Worm (Caenorhabditis elegans) whole organism, mixed stage, embryonic: ENCODE data around the gene R04F11.3.

ENCODE experiments used
- M03D4.4 ChIP-seq: sonication (generic microtip); optimal IDR thresholded peaks from 2 replicates; lab custom pipeline; 2017; ENCODE audit warnings: mild to moderate bottlenecking, missing genetic modification characterization, missing compliant biosample characterization
- ceh-43 ChIP-seq: fragments of 200-800 bp; sonication (Bioruptor generic); optimal IDR thresholded peaks from 2 replicates; lab custom pipeline; 2018; ENCODE audit warnings: mild to moderate bottlenecking, missing genetic modification characterization, moderate library complexity, missing compliant biosample characterization
- elt-3 ChIP-seq: fragments of 150-350 bp; optimal IDR thresholded peaks from 2 replicates; lab custom pipeline; 2014; ENCODE audit warnings: missing biosample characterization, missing genetic modification characterization
- nhr-76 ChIP-seq: sonication (generic microtip); optimal IDR thresholded peaks from 2 replicates; lab custom pipeline; 2017; ENCODE audit warnings: missing biosample characterization, missing genetic modification characterization
- ztf-11 ChIP-seq: fragments of 150-350 bp; optimal IDR thresholded peaks from 2 replicates; lab custom pipeline; 2014; ENCODE audit warnings: missing biosample characterization, missing genetic modification characterization

- TF ChIP-seq ceh-43 (GFP tag; lab: Kevin White, UChicago) (no peak), nhr-76 (tag; lab: Kevin White, UChicago) (no peak), elt-3 (tag; lab: Kevin White, UChicago) (no peak), ztf-11 (tag; lab: Kevin White, UChicago) (no peak), M03D4.4 (tag; lab: Kevin White, UChicago) (no peak)
Observed at ce11 chrV:12281508-12281907, 35.5 kb downstream of the R04F11.3 start.
